Fruit fly (Drosophila melanogaster) Kc167 (cell line): ENCODE results near the gene Noc2.

Experiments
- Myc ChIP-seq: fragments of >200 bp; optimal IDR thresholded peaks from 2 replicates; lab custom pipeline; 2017; ENCODE audit warnings: missing external identifiers
- Sin3A ChIP-seq: fragments of >200 bp; optimal IDR thresholded peaks from 2 replicates; lab custom pipeline; 2018; ENCODE audit warnings: missing external identifiers

DNA sequence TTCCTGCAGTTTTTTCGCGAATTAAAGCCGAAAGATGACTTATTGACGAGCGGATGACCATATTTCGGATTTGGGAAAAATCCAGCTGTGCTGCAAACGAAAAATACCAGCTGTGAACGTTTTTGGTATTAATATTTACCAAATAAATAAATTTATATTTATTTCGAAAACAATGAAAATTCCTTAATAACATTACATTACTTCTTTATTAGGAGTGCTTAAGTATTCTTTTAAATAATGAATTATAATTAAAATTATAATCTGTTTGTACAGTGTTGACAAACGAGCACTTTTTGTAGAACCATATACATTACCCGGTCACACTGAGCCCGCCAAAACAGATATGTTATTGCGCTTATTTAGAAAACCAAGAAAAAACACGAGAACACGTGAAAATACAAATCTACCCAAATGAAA, 16.2 kb downstream of the Noc2 start, which contains the start of the genes bur and Mcm10:
- no peak for TF ChIP-seq Sin3A (lab: Kevin White, UChicago)
- TF ChIP-seq Myc: no peak
